Fruit fly (Drosophila melanogaster): ENCODE measurements around the gene SIDL.

dm6 chr3R:15218824-15219576, at the start of gene SIDL, which contains the start of gene CG12241:
- TF ChIP-seq Hr96 (GFP tag; optimal IDR thresholded peaks at IDR 0.05): no peak
- no peak for TF ChIP-seq CG5204 (GFP tag; optimal IDR thresholded peaks at IDR 0.05)
- no peak for TF ChIP-seq kay (GFP tag; ENCODE audit: borderline replicate concordance)
- peak; percentile 87 for TF ChIP-seq CG11617 (GFP tag; optimal IDR thresholded peaks at IDR 0.05)
- peak; percentile 91 for TF ChIP-seq CG14711 (tag; optimal IDR thresholded peaks at IDR 0.05)
- TF ChIP-seq cic (GFP tag; optimal IDR thresholded peaks at IDR 0.05): peak; percentile 48
- peak; percentile 53 for TF ChIP-seq Crg-1 (GFP tag; optimal IDR thresholded peaks at IDR 0.05)
- TF ChIP-seq CG1620 (GFP tag; optimal IDR thresholded peaks at IDR 0.05): peak; percentile 83
- no peak for TF ChIP-seq cnc (optimal IDR thresholded peaks at IDR 0.05)
- TF ChIP-seq ovo (GFP tag; optimal IDR thresholded peaks at IDR 0.05): no peak

Data from whole organism, adult.